Fruit fly (Drosophila melanogaster) whole organism, embryonic: ENCODE results near the gene CG32985.

ENCODE experiments used
- CG11560 ChIP-seq: fragments of 200-800 bp; sonication (Bioruptor generic); IDR thresholded peaks from 3 replicates; pipeline ENCODE4 v1.3.6; 2022; ENCODE audit warnings: missing biosample characterization, missing genetic modification characterization
- CG12155 ChIP-seq: fragments of 200-800 bp; sonication (Bioruptor generic); optimal IDR thresholded peaks from 3 replicates; lab custom pipeline; 2016; ENCODE audit warnings: missing biosample characterization, missing genetic modification characterization
- CG12659 ChIP-seq: fragments of 200-800 bp; sonication (Bioruptor generic); optimal IDR thresholded peaks from 3 replicates; lab custom pipeline; 2017; ENCODE audit warnings: mild to moderate bottlenecking, missing biosample characterization, missing genetic modification reagents, missing genetic modification characterization
- CG13287 ChIP-seq: fragments of 200-800 bp; sonication (Bioruptor generic); IDR thresholded peaks from 2 replicates; pipeline ENCODE4 v1.3.6; 2022; ENCODE audit warnings: missing biosample characterization, missing genetic modification characterization; ENCODE audit not compliant: partially characterized antibody
- CG13296 ChIP-seq: fragments of 200-800 bp; sonication (Bioruptor generic); optimal IDR thresholded peaks from 3 replicates; lab custom pipeline; 2018; ENCODE audit warnings: missing biosample characterization, mild to moderate bottlenecking, missing genetic modification characterization
- CG14710 ChIP-seq: fragments of 200-800 bp; sonication (Bioruptor generic); optimal IDR thresholded peaks from 3 replicates; lab custom pipeline; 2019; ENCODE audit warnings: missing biosample characterization, mild to moderate bottlenecking, missing genetic modification characterization, moderate library complexity
- CG15269 ChIP-seq: fragments of 200-800 bp; sonication (Bioruptor generic); optimal IDR thresholded peaks from 2 replicates; lab custom pipeline; 2018; ENCODE audit warnings: missing biosample characterization, mild to moderate bottlenecking, missing genetic modification characterization, moderate library complexity
- CG17802 ChIP-seq: fragments of 200-800 bp; sonication (Bioruptor generic); optimal IDR thresholded peaks from 2 replicates; lab custom pipeline; 2018; ENCODE audit warnings: missing biosample characterization, mild to moderate bottlenecking, missing genetic modification characterization, moderate library complexity
- CG17829 ChIP-seq: fragments of 200-800 bp; optimal IDR thresholded peaks from 2 replicates; lab custom pipeline; 2019; ENCODE audit warnings: missing biosample characterization, mild to moderate bottlenecking, missing genetic modification characterization, moderate library complexity
- CG17912 ChIP-seq: fragments of 200-800 bp; sonication (Bioruptor generic); optimal IDR thresholded peaks from 2 replicates; lab custom pipeline; 2018; ENCODE audit warnings: missing biosample characterization, mild to moderate bottlenecking, missing genetic modification characterization
- CG31224 ChIP-seq: fragments of 200-800 bp; sonication (Bioruptor generic); IDR thresholded peaks from 2 replicates; pipeline ENCODE4 v1.3.6; 2022; ENCODE audit warnings: missing biosample characterization, missing genetic modification characterization
- CG3163 ChIP-seq: fragments of 200-800 bp; sonication (Bioruptor generic); optimal IDR thresholded peaks from 3 replicates; lab custom pipeline; 2016; ENCODE audit warnings: missing biosample characterization, missing genetic modification characterization
- CG32767 ChIP-seq: fragments of 200-800 bp; sonication (Bioruptor generic); IDR thresholded peaks from 2 replicates; pipeline ENCODE4 v1.3.6; 2022; ENCODE audit warnings: missing biosample characterization, missing genetic modification characterization
- CG4404 ChIP-seq: fragments of 200-800 bp; sonication (Bioruptor generic); IDR thresholded peaks from 2 replicates; pipeline ENCODE4 v1.3.6; 2022; ENCODE audit warnings: missing biosample characterization, missing genetic modification characterization
- CG4617 ChIP-seq: fragments of 200-800 bp; sonication (Bioruptor generic); optimal IDR thresholded peaks from 3 replicates; lab custom pipeline; 2016; ENCODE audit warnings: missing biosample characterization, missing genetic modification characterization, borderline replicate concordance
- CG5180 ChIP-seq: fragments of 200-800 bp; sonication (Bioruptor generic); optimal IDR thresholded peaks from 3 replicates; lab custom pipeline; 2017; ENCODE audit warnings: missing biosample characterization, missing genetic modification characterization, mild to moderate bottlenecking, moderate library complexity, missing genetic modification reagents
- CG5953 ChIP-seq: fragments of 200-800 bp; sonication (Bioruptor generic); IDR thresholded peaks from 2 replicates; pipeline ENCODE4 v1.3.6; 2022; ENCODE audit warnings: missing biosample characterization, missing genetic modification characterization
- CG6175 ChIP-seq: fragments of 200-800 bp; sonication (Bioruptor generic); IDR thresholded peaks from 3 replicates; pipeline ENCODE4 v1.3.6; 2022; ENCODE audit warnings: missing biosample characterization, missing genetic modification characterization
- CG7963 ChIP-seq: fragments of 200-800 bp; sonication (Bioruptor generic); IDR thresholded peaks from 3 replicates; pipeline ENCODE4 v1.3.6; 2022; ENCODE audit warnings: missing biosample characterization, missing genetic modification characterization; ENCODE audit not compliant: partially characterized antibody
- CG9797 ChIP-seq: fragments of 200-800 bp; sonication (Bioruptor generic); optimal IDR thresholded peaks from 3 replicates; lab custom pipeline; 2018; ENCODE audit warnings: missing biosample characterization, mild to moderate bottlenecking, missing genetic modification characterization
- CrebB ChIP-seq: fragments of 200-800 bp; sonication (Bioruptor generic); optimal IDR thresholded peaks from 3 replicates; lab custom pipeline; 2018; ENCODE audit warnings: missing biosample characterization, mild to moderate bottlenecking, missing genetic modification characterization
- D19A ChIP-seq: fragments of 200-800 bp; optimal IDR thresholded peaks from 3 replicates; lab custom pipeline; 2019; ENCODE audit warnings: missing biosample characterization, mild to moderate bottlenecking, missing genetic modification characterization, moderate library complexity
- Fer1 ChIP-seq: fragments of 200-800 bp; sonication (Bioruptor generic); optimal IDR thresholded peaks from 2 replicates; lab custom pipeline; 2017; ENCODE audit warnings: missing biosample characterization, mild to moderate bottlenecking, missing genetic modification characterization
- Hmx ChIP-seq: fragments of 200-800 bp; sonication (Bioruptor generic); optimal IDR thresholded peaks from 2 replicates; lab custom pipeline; 2016; ENCODE audit warnings: missing biosample characterization, missing genetic modification characterization
- MBD-R2 ChIP-seq: fragments of 200-800 bp; sonication (Bioruptor generic); IDR thresholded peaks from 2 replicates; pipeline ENCODE4 v1.3.6; 2022; ENCODE audit warnings: missing biosample characterization, missing genetic modification characterization
- MESR4 ChIP-seq: fragments of 200-800 bp; sonication (Bioruptor generic); optimal IDR thresholded peaks from 2 replicates; lab custom pipeline; 2018; ENCODE audit warnings: missing biosample characterization, mild to moderate bottlenecking, missing genetic modification characterization, moderate library complexity
- MTF-1 ChIP-seq: fragments of 200-800 bp; sonication (Bioruptor generic); optimal IDR thresholded peaks from 2 replicates; lab custom pipeline; 2018; ENCODE audit warnings: missing biosample characterization, mild to moderate bottlenecking, missing genetic modification characterization, borderline replicate concordance
- Max ChIP-seq: fragments of 200-800 bp; sonication (Bioruptor generic); optimal IDR thresholded peaks from 2 replicates; lab custom pipeline; 2016; ENCODE audit warnings: missing biosample characterization, mild to moderate bottlenecking, missing genetic modification characterization
- Sin3A ChIP-seq: fragments of >200 bp; optimal IDR thresholded peaks from 2 replicates; lab custom pipeline; 2018
- Sox100B ChIP-seq: fragments of 200-800 bp; sonication (Bioruptor generic); optimal IDR thresholded peaks from 3 replicates; lab custom pipeline; 2018; ENCODE audit warnings: missing biosample characterization, mild to moderate bottlenecking, missing genetic modification characterization
- Sox102F ChIP-seq: fragments of 200-800 bp; sonication (Bioruptor generic); optimal IDR thresholded peaks from 2 replicates; lab custom pipeline; 2018; ENCODE audit warnings: missing biosample characterization, mild to moderate bottlenecking, missing genetic modification characterization, moderate library complexity
- Spps ChIP-seq: fragments of 200-800 bp; sonication (Bioruptor generic); optimal IDR thresholded peaks from 2 replicates; lab custom pipeline; 2018; ENCODE audit warnings: missing biosample characterization, mild to moderate bottlenecking, missing genetic modification characterization
- Xrp1 ChIP-seq: fragments of 200-800 bp; sonication (Bioruptor generic); IDR thresholded peaks from 2 replicates; pipeline ENCODE4 v1.3.6; 2022; ENCODE audit warnings: missing biosample characterization, missing genetic modification characterization
- abd-A ChIP-seq: fragments of 200-800 bp; sonication (Bioruptor generic); optimal IDR thresholded peaks from 3 replicates; lab custom pipeline; 2019; ENCODE audit warnings: missing biosample characterization, mild to moderate bottlenecking, missing genetic modification characterization, moderate library complexity
- ac ChIP-seq: fragments of 200-800 bp; sonication (Bioruptor generic); optimal IDR thresholded peaks from 3 replicates; lab custom pipeline; 2017; ENCODE audit warnings: missing biosample characterization, mild to moderate bottlenecking, missing genetic modification characterization
- al ChIP-seq: fragments of 200-800 bp; sonication (Bioruptor generic); IDR thresholded peaks from 2 replicates; pipeline ENCODE4 v1.3.6; 2022; ENCODE audit warnings: missing biosample characterization, missing genetic modification characterization
- bcd ChIP-seq: fragments of 200-800 bp; sonication (Bioruptor generic); optimal IDR thresholded peaks from 2 replicates; lab custom pipeline; 2017; ENCODE audit warnings: missing biosample characterization, mild to moderate bottlenecking, missing genetic modification characterization
- cas ChIP-seq: fragments of 200-800 bp; sonication (Bioruptor generic); IDR thresholded peaks from 2 replicates; pipeline ENCODE4 v1.3.6; 2022; ENCODE audit warnings: missing biosample characterization, missing genetic modification characterization
- ci ChIP-seq: fragments of 200-800 bp; sonication (Bioruptor generic); IDR thresholded peaks from 3 replicates; pipeline ENCODE4 v1.3.6; 2022; ENCODE audit warnings: missing biosample characterization, missing genetic modification characterization
- disco-r ChIP-seq: fragments of 200-800 bp; sonication (Bioruptor generic); optimal IDR thresholded peaks from 2 replicates; lab custom pipeline; 2016; ENCODE audit warnings: missing biosample characterization, missing genetic modification characterization
- exex ChIP-seq: fragments of 200-800 bp; sonication (Bioruptor generic); optimal IDR thresholded peaks from 4 replicates; lab custom pipeline; 2018; ENCODE audit warnings: missing biosample characterization, mild to moderate bottlenecking, missing genetic modification characterization, moderate library complexity
- hbn ChIP-seq: fragments of 200-800 bp; sonication (Bioruptor generic); IDR thresholded peaks from 2 replicates; pipeline ENCODE4 v1.3.6; 2022; ENCODE audit warnings: missing biosample characterization, missing genetic modification characterization; ENCODE audit not compliant: partially characterized antibody
- jumu ChIP-seq: fragments of 200-800 bp; sonication (Bioruptor generic); optimal IDR thresholded peaks from 3 replicates; lab custom pipeline; 2016; ENCODE audit warnings: missing biosample characterization, missing genetic modification characterization
- kah ChIP-seq: fragments of 200-800 bp; sonication (Bioruptor generic); optimal IDR thresholded peaks from 2 replicates; lab custom pipeline; 2018; ENCODE audit warnings: missing biosample characterization, mild to moderate bottlenecking, missing genetic modification characterization
- kay ChIP-seq: fragments of 200-800 bp; sonication (Bioruptor generic); optimal IDR thresholded peaks from 2 replicates; lab custom pipeline; 2016; ENCODE audit warnings: missing biosample characterization, missing genetic modification characterization
- lola ChIP-seq, 3 experiments: fragments of >200 bp in 2 of 3; fragments of 200-800 bp in 1 of 3; sonication (Bioruptor generic) in 1 of 3; optimal IDR thresholded peaks; 2 replicates each; lab custom pipeline; 2017 to 2019; ENCODE audit warnings: missing biosample characterization in 3 of 3, missing genetic modification characterization in 3 of 3, mild to moderate bottlenecking in 1 of 3, moderate library complexity in 1 of 3
- mirr ChIP-seq: fragments of 200-800 bp; sonication (Bioruptor generic); optimal IDR thresholded peaks from 3 replicates; lab custom pipeline; 2018; ENCODE audit warnings: missing biosample characterization, mild to moderate bottlenecking, missing genetic modification characterization
- pita ChIP-seq: fragments of 200-800 bp; sonication (Bioruptor generic); optimal IDR thresholded peaks from 2 replicates; lab custom pipeline; 2017; ENCODE audit warnings: missing biosample characterization, mild to moderate bottlenecking, missing genetic modification characterization
- stc ChIP-seq: fragments of 200-800 bp; sonication (Bioruptor generic); IDR thresholded peaks from 2 replicates; pipeline ENCODE4 v1.3.6; 2022; ENCODE audit warnings: missing biosample characterization, missing genetic modification characterization
- stwl ChIP-seq: fragments of 200-800 bp; sonication (Bioruptor generic); optimal IDR thresholded peaks from 3 replicates; lab custom pipeline; 2018; ENCODE audit warnings: missing biosample characterization, mild to moderate bottlenecking, missing genetic modification characterization, moderate library complexity
- wor ChIP-seq: fragments of 200-800 bp; sonication (Bioruptor generic); IDR thresholded peaks from 2 replicates; pipeline ENCODE4 v1.3.6; 2022; ENCODE audit warnings: missing biosample characterization, missing genetic modification characterization

The CG32985 gene

dm6 chr2L:8943110-8943509 is 19.2 kb upstream of the CG32985 start, which contains the start of gene CG9515 (continued):
- no peak for TF ChIP-seq Sox100B (GFP tag; lab: Kevin White, UChicago)
- TF ChIP-seq mirr (GFP tag; lab: Kevin White, UChicago) = peak; percentile 56
- TF ChIP-seq CG11560 (tag; lab: Robert Waterston, UW) = no peak
- TF ChIP-seq bcd = no peak
- peak; percentile 48 for TF ChIP-seq pita (GFP tag; lab: Kevin White, UChicago)
- TF ChIP-seq kah = no peak
- TF ChIP-seq CG12659 (GFP tag; lab: Kevin White, UChicago) = peak; percentile 71
- peak; percentile 6 for TF ChIP-seq Fer1 (GFP tag; lab: Kevin White, UChicago)
- peak; percentile 47 for TF ChIP-seq exex
- TF ChIP-seq CG15269 (tag; lab: Kevin White, UChicago) = no peak
- TF ChIP-seq CG17912 (GFP tag; lab: Kevin White, UChicago) = no peak
- TF ChIP-seq CG4617 (GFP tag; lab: Kevin White, UChicago) = peak; percentile 15
- no peak for TF ChIP-seq lola (GFP tag; optimal IDR thresholded peaks at IDR 0.05; lab: Kevin White, UChicago)
- TF ChIP-seq MBD-R2 (GFP tag; lab: Robert Waterston, UW) = peak; percentile 82
- peak; percentile 21 for TF ChIP-seq MESR4 (GFP tag; lab: Kevin White, UChicago)
- no peak for TF ChIP-seq wor (GFP tag; lab: Robert Waterston, UW)
- TF ChIP-seq stwl (tag; lab: Kevin White, UChicago) = peak; percentile 99
- peak; percentile 97 for TF ChIP-seq CG7963 (GFP tag; lab: Robert Waterston, UW)
- no peak for TF ChIP-seq CG5953 (GFP tag; lab: Robert Waterston, UW)
- TF ChIP-seq CG13296 (GFP tag; lab: Kevin White, UChicago) = no peak
- TF ChIP-seq CG17829 (tag; lab: Kevin White, UChicago) = peak; percentile 30
- no peak for TF ChIP-seq al (GFP tag; lab: Robert Waterston, UW)
- TF ChIP-seq kay (GFP tag; lab: Kevin White, UChicago) = no peak
- TF ChIP-seq hbn (GFP tag; lab: Robert Waterston, UW) = peak; percentile 74
- no peak for TF ChIP-seq CG5180
- no peak for TF ChIP-seq Sin3A
- peak; percentile 45 for TF ChIP-seq CG14710 (tag; lab: Kevin White, UChicago)
- TF ChIP-seq jumu = no peak
- TF ChIP-seq MTF-1 (GFP tag; lab: Kevin White, UChicago) = no peak
- TF ChIP-seq cas (GFP tag; lab: Robert Waterston, UW) = no peak
- TF ChIP-seq CG13287 (GFP tag; lab: Robert Waterston, UW) = peak; percentile 92
- TF ChIP-seq CG6175 (GFP tag; lab: Robert Waterston, UW) = no peak
- no peak for TF ChIP-seq Xrp1 (GFP tag; lab: Robert Waterston, UW)
- no peak for TF ChIP-seq ac
- no peak for TF ChIP-seq D19A (tag; lab: Kevin White, UChicago)
- no peak for TF ChIP-seq Spps
- no peak; the same call in 2 of the 3 replicates for TF ChIP-seq ci (GFP tag; lab: Robert Waterston, UW)
- no peak for TF ChIP-seq Hmx
- no peak for TF ChIP-seq stc (GFP tag; lab: Robert Waterston, UW)
- peak; percentile 55 for TF ChIP-seq Max (GFP tag; lab: Kevin White, UChicago)
- no peak for TF ChIP-seq CG12155 (GFP tag; lab: Kevin White, UChicago)
- TF ChIP-seq CG3163 (GFP tag; lab: Kevin White, UChicago) = no peak
- no peak for TF ChIP-seq CrebB
- TF ChIP-seq CG4404 (GFP tag; lab: Robert Waterston, UW) = no peak
- no peak for TF ChIP-seq CG17802 (tag; lab: Kevin White, UChicago)
- TF ChIP-seq abd-A (tag; lab: Kevin White, UChicago) = no peak
- no peak for TF ChIP-seq CG9797 (GFP tag; lab: Kevin White, UChicago)
- no peak for TF ChIP-seq CG31224 (GFP tag; lab: Robert Waterston, UW)
- no peak for TF ChIP-seq disco-r (GFP tag; lab: Kevin White, UChicago)
- no peak for TF ChIP-seq CG32767 (GFP tag; lab: Robert Waterston, UW)
- no peak for TF ChIP-seq Sox102F (GFP tag; lab: Kevin White, UChicago)
